Worm (Caenorhabditis elegans): ENCODE measurements around the gene ZK757.1.

ZK757.1 gene

ce11 chrIII:9849111-9849510, 21.8 kb downstream of the ZK757.1 start:
- TF ChIP-seq nhr-85 (tag) (peak; percentile 71), isw-1 (GFP tag; IDR thresholded peaks at IDR 0.05) (0 out of 2 replicates have a peak, but pooled peaks have one; percentile 3)

- TF ChIP-seq efl-1 (optimal IDR thresholded peaks at IDR 0.05) (peak; percentile 72 to 89), efl-1 (GFP tag; optimal IDR thresholded peaks at IDR 0.05 in 1 of 2) (peak; percentile 64 to 95), irx-1 (tag; optimal IDR thresholded peaks at IDR 0.05) (no peak), tbx-2 (tag; optimal IDR thresholded peaks at IDR 0.05) (no peak), grh-1 (GFP tag; IDR thresholded peaks at IDR 0.05) (0 out of 2 replicates have a peak, but pooled peaks have one; percentile 10), lin-35 (GFP tag; optimal IDR thresholded peaks at IDR 0.05) (peak in 1 of 2 experiments; percentile 26), dpl-1 (GFP tag; optimal IDR thresholded peaks at IDR 0.05) (peak; percentile 49 to 69 (median 56)), rnt-1 (tag; optimal IDR thresholded peaks at IDR 0.05) (peak; percentile 13)
Observed at ce11 chrIII:9848603-9849002, 22.3 kb downstream of the ZK757.1 start.

ce11 chrIII:9848083-9848482, 22.8 kb downstream of the ZK757.1 start, which contains the start of gene mrpl-36:
Gene mrpl-36, minus strand, starts transcription at chrIII:9848116.
- no peak for TF ChIP-seq nhr-28 (tag; optimal IDR thresholded peaks at IDR 0.05)
- no peak for TF ChIP-seq fkh-10 (GFP tag; optimal IDR thresholded peaks at IDR 0.05)
- no peak for TF ChIP-seq aly-2 (tag; optimal IDR thresholded peaks at IDR 0.05)
- TF ChIP-seq nhr-71 (tag; optimal IDR thresholded peaks at IDR 0.05): peak; percentile 46
- no peak for TF ChIP-seq unc-130 (tag; optimal IDR thresholded peaks at IDR 0.05)
- no peak for TF ChIP-seq isw-1 (GFP tag; IDR thresholded peaks at IDR 0.05)
- peak; percentile 17 for TF ChIP-seq nhr-47 (tag; optimal IDR thresholded peaks at IDR 0.05)
- TF ChIP-seq unc-86 (tag; optimal IDR thresholded peaks at IDR 0.05): no peak
- TF ChIP-seq skn-1 (tag; optimal IDR thresholded peaks at IDR 0.05): peak; percentile 40
- TF ChIP-seq ceh-88 (GFP tag; IDR thresholded peaks at IDR 0.05): no peak
- no peak for TF ChIP-seq egl-27 (tag; optimal IDR thresholded peaks at IDR 0.05)
- TF ChIP-seq swsn-7 (tag; optimal IDR thresholded peaks at IDR 0.05): peak; percentile 4
- no peak for TF ChIP-seq nhr-12 (tag; optimal IDR thresholded peaks at IDR 0.05)
- peak; percentile 9 for TF ChIP-seq lin-15B (tag; optimal IDR thresholded peaks at IDR 0.05)
- peak; percentile 54 for TF ChIP-seq snu-23 (GFP tag; optimal IDR thresholded peaks at IDR 0.05)
- TF ChIP-seq jun-1 (tag; optimal IDR thresholded peaks at IDR 0.05): no peak
- no peak for TF ChIP-seq nhr-19 (GFP tag; conservative IDR thresholded peaks at IDR 0.05)
- no peak for TF ChIP-seq hlh-17 (GFP tag; optimal IDR thresholded peaks at IDR 0.05; ENCODE audit: borderline replicate concordance)
- no peak for TF ChIP-seq nhr-85 (tag)
- TF ChIP-seq nhr-76 (tag; optimal IDR thresholded peaks at IDR 0.05): no peak
- no peak for TF ChIP-seq ceh-90 (tag; optimal IDR thresholded peaks at IDR 0.05)
- TF ChIP-seq lin-14 (GFP tag; optimal IDR thresholded peaks at IDR 0.05): no peak
- no peak for TF ChIP-seq sptf-1 (tag; optimal IDR thresholded peaks at IDR 0.05)
- no peak for TF ChIP-seq nhr-237 (tag; optimal IDR thresholded peaks at IDR 0.05)
- TF ChIP-seq ets-5 (GFP tag; IDR thresholded peaks at IDR 0.05): no peak
- peak; percentile 36 for TF ChIP-seq rnt-1 (tag; optimal IDR thresholded peaks at IDR 0.05)
- TF ChIP-seq mep-1 (tag; optimal IDR thresholded peaks at IDR 0.05): peak; percentile 38
- no peak for TF ChIP-seq elt-2 (tag; optimal IDR thresholded peaks at IDR 0.05)
- no peak for TF ChIP-seq C34B4.2 (tag; optimal IDR thresholded peaks at IDR 0.05)
- TF ChIP-seq mab-9 (GFP tag; IDR thresholded peaks at IDR 0.05): no peak
- TF ChIP-seq fos-1 (tag; optimal IDR thresholded peaks at IDR 0.05): no peak
- no peak for TF ChIP-seq lin-13 (GFP tag; optimal IDR thresholded peaks at IDR 0.05)
- TF ChIP-seq grh-1 (GFP tag; IDR thresholded peaks at IDR 0.05): no peak
- no peak for TF ChIP-seq zag-1 (tag; optimal IDR thresholded peaks at IDR 0.05)
- no peak for TF ChIP-seq hlh-4 (tag; optimal IDR thresholded peaks at IDR 0.05)
- no peak for TF ChIP-seq xbp-1 (tag; optimal IDR thresholded peaks at IDR 0.05)
- peak; percentile 50 to 61 for TF ChIP-seq lsy-2 (tag; optimal IDR thresholded peaks at IDR 0.05)
- TF ChIP-seq zip-4 (GFP tag; optimal IDR thresholded peaks at IDR 0.05): no peak
- TF ChIP-seq fkh-8 (tag; optimal IDR thresholded peaks at IDR 0.05): no peak
- TF ChIP-seq aha-1 (tag; optimal IDR thresholded peaks at IDR 0.05): no peak
- no peak for TF ChIP-seq pax-3 (tag; optimal IDR thresholded peaks at IDR 0.05)
- peak; percentile 30 for TF ChIP-seq nhr-20 (tag; optimal IDR thresholded peaks at IDR 0.05)
- peak; percentile 52 to 67 for TF ChIP-seq efl-1 (optimal IDR thresholded peaks at IDR 0.05)
- peak; percentile 45 to 94 for TF ChIP-seq efl-1 (GFP tag; optimal IDR thresholded peaks at IDR 0.05 in 1 of 2)
- no peak for TF ChIP-seq pqm-1 (tag; optimal IDR thresholded peaks at IDR 0.05)
- TF ChIP-seq blmp-1 (tag; optimal IDR thresholded peaks at IDR 0.05): no peak
